Worm (Caenorhabditis elegans) whole organism, L1 larva: Measurements from ENCODE around the gene ZC190.4.
A peak's percentile ranks its signal among the peaks of the same experiment; 100 is the strongest.

Source experiments
- C04F5.9 ChIP-seq: sonication (generic microtip); optimal IDR thresholded peaks from 2 replicates; lab custom pipeline; 2016; ENCODE audit warnings: missing genetic modification characterization, missing compliant biosample characterization
- C16A3.4 ChIP-seq: fragments of 150-350 bp; optimal IDR thresholded peaks from 2 replicates; lab custom pipeline; 2014; ENCODE audit warnings: missing biosample characterization, missing genetic modification characterization
- ama-1 ChIP-seq: fragments of 150-350 bp; optimal IDR thresholded peaks from 2 replicates; lab custom pipeline; 2014
- blmp-1 ChIP-seq: fragments of 150-350 bp; optimal IDR thresholded peaks from 2 replicates; lab custom pipeline; 2014; ENCODE audit warnings: missing biosample characterization, missing genetic modification characterization
- ceh-63 ChIP-seq: fragments of 200-800 bp; sonication (Bioruptor generic); optimal IDR thresholded peaks from 2 replicates; lab custom pipeline; 2018; ENCODE audit warnings: mild to moderate bottlenecking, missing genetic modification characterization, missing compliant biosample characterization
- efl-1 ChIP-seq, 4 experiments: fragments of 150-350 bp; optimal IDR thresholded peaks in 3 of 4; peaks in 1 of 4; 1 replicate in 1 of 4; 2 replicates in 3 of 4; lab custom pipeline; 2014; ENCODE audit warnings: missing biosample characterization in 2 of 4, missing genetic modification characterization in 2 of 4, missing genetic modification reagents in 2 of 4
- elt-2 ChIP-seq: sonication (generic microtip); optimal IDR thresholded peaks from 2 replicates; lab custom pipeline; 2016; ENCODE audit warnings: missing genetic modification characterization, mild to moderate bottlenecking, inconsistent platforms, missing compliant biosample characterization, missing genetic modification reagents
- elt-3 ChIP-seq, 6 experiments: fragments of 150-350 bp in 1 of 6; sonication (generic microtip); optimal IDR thresholded peaks; 2 replicates each; lab custom pipeline; 2017 to 2018; ENCODE audit warnings: missing biosample characterization in 6 of 6, missing genetic modification characterization in 6 of 6, inconsistent platforms in 1 of 6
- fkh-8 ChIP-seq: sonication (generic microtip); optimal IDR thresholded peaks from 2 replicates; lab custom pipeline; 2016; ENCODE audit warnings: mild to moderate bottlenecking, missing genetic modification characterization, missing compliant biosample characterization
- grh-1 ChIP-seq: fragments of 200-800 bp; sonication (Bioruptor generic); IDR thresholded peaks from 2 replicates; pipeline ENCODE4 v1.3.6; 2022; ENCODE audit warnings: missing genetic modification reagents, missing genetic modification characterization, missing compliant biosample characterization
- hlh-17 ChIP-seq: fragments of 200-800 bp; sonication (Bioruptor generic); optimal IDR thresholded peaks from 2 replicates; lab custom pipeline; 2018; ENCODE audit warnings: missing genetic modification characterization, mild to moderate bottlenecking, missing compliant biosample characterization, moderate library complexity, borderline replicate concordance
- irx-1 ChIP-seq: sonication (generic microtip); optimal IDR thresholded peaks from 2 replicates; lab custom pipeline; 2016; ENCODE audit warnings: missing genetic modification characterization, missing compliant biosample characterization
- jun-1 ChIP-seq: fragments of 150-350 bp; optimal IDR thresholded peaks from 2 replicates; lab custom pipeline; 2014; ENCODE audit warnings: missing biosample characterization, missing genetic modification reagents, missing genetic modification characterization
- lin-13 ChIP-seq: fragments of 150-350 bp; optimal IDR thresholded peaks from 2 replicates; lab custom pipeline; 2014; ENCODE audit warnings: missing biosample characterization, missing genetic modification reagents, missing genetic modification characterization
- lin-14 ChIP-seq: fragments of 200-800 bp; sonication (Bioruptor generic); optimal IDR thresholded peaks from 2 replicates; lab custom pipeline; 2018; ENCODE audit warnings: mild to moderate bottlenecking, missing genetic modification characterization, moderate library complexity, missing compliant biosample characterization
- lin-35 ChIP-seq, 2 experiments: fragments of 150-350 bp; optimal IDR thresholded peaks; 2 replicates each; lab custom pipeline; 2014; ENCODE audit warnings: missing biosample characterization in 2 of 2, missing genetic modification characterization in 2 of 2, missing genetic modification reagents in 2 of 2
- lsy-2 ChIP-seq, 2 experiments: fragments of 150-350 bp; optimal IDR thresholded peaks; 2 replicates each; lab custom pipeline; 2014; ENCODE audit warnings: missing biosample characterization in 2 of 2, missing genetic modification characterization in 2 of 2
- mdl-1 ChIP-seq, 2 experiments: fragments of 150-350 bp; optimal IDR thresholded peaks; 2 replicates each; lab custom pipeline; 2014 to 2017; ENCODE audit warnings: missing biosample characterization in 2 of 2, missing genetic modification characterization in 2 of 2, inconsistent platforms in 1 of 2
- mep-1 ChIP-seq: fragments of 150-350 bp; optimal IDR thresholded peaks from 2 replicates; lab custom pipeline; 2014; ENCODE audit warnings: missing biosample characterization, missing genetic modification characterization
- nhr-12 ChIP-seq: sonication (generic microtip); optimal IDR thresholded peaks from 2 replicates; lab custom pipeline; 2017; ENCODE audit warnings: missing biosample characterization, missing genetic modification characterization
- nhr-19 ChIP-seq: fragments of 200-800 bp; sonication (Bioruptor generic); conservative IDR thresholded peaks from 2 replicates; pipeline ENCODE4 v1.3.6; 2022; ENCODE audit warnings: missing genetic modification characterization, missing compliant biosample characterization
- nhr-20 ChIP-seq: sonication (generic microtip); optimal IDR thresholded peaks from 2 replicates; lab custom pipeline; 2016; ENCODE audit warnings: mild to moderate bottlenecking, missing genetic modification characterization, missing compliant biosample characterization
- nhr-71 ChIP-seq: sonication (generic microtip); optimal IDR thresholded peaks from 2 replicates; lab custom pipeline; 2016; ENCODE audit warnings: mild to moderate bottlenecking, missing genetic modification characterization, moderate library complexity, missing compliant biosample characterization
- nhr-76 ChIP-seq: sonication (generic microtip); optimal IDR thresholded peaks from 2 replicates; lab custom pipeline; 2017; ENCODE audit warnings: missing biosample characterization, missing genetic modification characterization
- nhr-84 ChIP-seq: sonication (generic microtip); optimal IDR thresholded peaks from 2 replicates; lab custom pipeline; 2017; ENCODE audit warnings: missing biosample characterization, missing genetic modification characterization
- nhr-85 ChIP-seq: sonication (generic microtip); peaks from one replicate; lab custom pipeline; 2016; ENCODE audit warnings: missing genetic modification characterization, inconsistent platforms, missing compliant biosample characterization
- nhr-90 ChIP-seq: sonication (generic microtip); optimal IDR thresholded peaks from 2 replicates; lab custom pipeline; 2016; ENCODE audit warnings: mild to moderate bottlenecking, missing genetic modification characterization, missing compliant biosample characterization; ENCODE audit not compliant: poor library complexity
- pag-3 ChIP-seq: sonication (generic microtip); optimal IDR thresholded peaks from 2 replicates; lab custom pipeline; 2017; ENCODE audit warnings: missing genetic modification characterization, mild to moderate bottlenecking, missing compliant biosample characterization, antibody characterized with exemption, borderline replicate concordance; ENCODE audit not compliant: insufficient read depth
- rnt-1 ChIP-seq: sonication (generic microtip); optimal IDR thresholded peaks from 2 replicates; lab custom pipeline; 2016; ENCODE audit warnings: mild to moderate bottlenecking, missing genetic modification characterization, moderate library complexity, missing compliant biosample characterization
- snu-23 ChIP-seq: sonication (generic microtip); optimal IDR thresholded peaks from 2 replicates; lab custom pipeline; 2016; ENCODE audit warnings: missing genetic modification characterization, missing compliant biosample characterization
- tlp-1 ChIP-seq: fragments of 150-350 bp; optimal IDR thresholded peaks from 2 replicates; lab custom pipeline; 2014; ENCODE audit warnings: missing biosample characterization, missing genetic modification characterization
- unc-30 ChIP-seq: sonication (generic microtip); optimal IDR thresholded peaks from 2 replicates; lab custom pipeline; 2017; ENCODE audit warnings: missing biosample characterization, missing genetic modification characterization
- vab-15 ChIP-seq: sonication (generic microtip); optimal IDR thresholded peaks from 2 replicates; lab custom pipeline; 2017; ENCODE audit warnings: missing genotype, mild to moderate bottlenecking, missing genetic modification characterization, missing compliant biosample characterization
- xbp-1 ChIP-seq: sonication (generic microtip); optimal IDR thresholded peaks from 2 replicates; lab custom pipeline; 2016; ENCODE audit warnings: missing genetic modification characterization, missing compliant biosample characterization
- ztf-4 ChIP-seq: fragments of 150-350 bp; optimal IDR thresholded peaks from 2 replicates; lab custom pipeline; 2014; ENCODE audit warnings: missing biosample characterization, missing genetic modification characterization

The ZC190.4 gene

DNA sequence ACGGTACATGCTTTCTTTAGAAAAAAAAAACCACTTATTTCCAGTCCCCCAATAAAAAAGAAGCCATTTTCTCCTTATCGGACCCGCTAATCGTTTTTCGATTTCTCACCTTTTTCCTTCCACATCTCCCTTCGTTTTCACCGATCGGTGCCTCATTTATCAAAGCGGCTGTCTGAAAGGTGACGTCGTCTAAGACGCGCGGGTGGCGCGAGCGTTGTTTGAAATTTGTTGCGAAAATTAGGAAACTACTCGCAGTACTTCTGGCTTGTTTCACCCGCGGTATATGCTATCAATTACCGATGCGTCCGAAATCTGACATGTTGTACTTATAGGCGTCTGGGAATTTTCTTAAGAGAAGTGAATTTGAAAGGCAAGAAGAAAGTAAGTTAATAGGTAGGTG lies 13.7 kb upstream of the ZC190.4 start:
- TF ChIP-seq nhr-71 (tag; lab: Kevin White, UChicago): peak; percentile 22
- TF ChIP-seq vab-15 (tag; lab: Kevin White, UChicago): no peak
- TF ChIP-seq tlp-1: no peak
- TF ChIP-seq blmp-1 (tag; lab: Kevin White, UChicago): peak; percentile 82
- TF ChIP-seq mdl-1 (tag; optimal IDR thresholded peaks at IDR 0.05; lab: Kevin White, UChicago): no peak
- peak; percentile 38 for TF ChIP-seq rnt-1 (tag; lab: Kevin White, UChicago)
- no peak for TF ChIP-seq hlh-17 (GFP tag; lab: Kevin White, UChicago)
- TF ChIP-seq pag-3: no peak
- TF ChIP-seq snu-23: peak; percentile 32
- peak; percentile 18 for TF ChIP-seq mep-1 (tag; lab: Kevin White, UChicago)
- TF ChIP-seq xbp-1 (tag; lab: Kevin White, UChicago): peak; percentile 54
- peak in 1 of 6 experiments; percentile 14 for TF ChIP-seq elt-3 (tag; optimal IDR thresholded peaks at IDR 0.05; lab: Kevin White, UChicago)
- TF ChIP-seq grh-1 (GFP tag; lab: Robert Waterston, UW): 0 out of 2 replicates have a peak, but pooled peaks have one; percentile 6
- TF ChIP-seq lin-14 (GFP tag; lab: Kevin White, UChicago): peak; percentile 58
- no peak for TF ChIP-seq unc-30 (tag; lab: Kevin White, UChicago)
- no peak for TF ChIP-seq ama-1 (lab: Kevin White, UChicago)
- peak; percentile 23 for TF ChIP-seq irx-1 (tag; lab: Kevin White, UChicago)
- TF ChIP-seq nhr-85 (tag; lab: Kevin White, UChicago): peak; percentile 92
- peak; percentile 43 for TF ChIP-seq nhr-20 (tag; lab: Kevin White, UChicago)

DNA sequence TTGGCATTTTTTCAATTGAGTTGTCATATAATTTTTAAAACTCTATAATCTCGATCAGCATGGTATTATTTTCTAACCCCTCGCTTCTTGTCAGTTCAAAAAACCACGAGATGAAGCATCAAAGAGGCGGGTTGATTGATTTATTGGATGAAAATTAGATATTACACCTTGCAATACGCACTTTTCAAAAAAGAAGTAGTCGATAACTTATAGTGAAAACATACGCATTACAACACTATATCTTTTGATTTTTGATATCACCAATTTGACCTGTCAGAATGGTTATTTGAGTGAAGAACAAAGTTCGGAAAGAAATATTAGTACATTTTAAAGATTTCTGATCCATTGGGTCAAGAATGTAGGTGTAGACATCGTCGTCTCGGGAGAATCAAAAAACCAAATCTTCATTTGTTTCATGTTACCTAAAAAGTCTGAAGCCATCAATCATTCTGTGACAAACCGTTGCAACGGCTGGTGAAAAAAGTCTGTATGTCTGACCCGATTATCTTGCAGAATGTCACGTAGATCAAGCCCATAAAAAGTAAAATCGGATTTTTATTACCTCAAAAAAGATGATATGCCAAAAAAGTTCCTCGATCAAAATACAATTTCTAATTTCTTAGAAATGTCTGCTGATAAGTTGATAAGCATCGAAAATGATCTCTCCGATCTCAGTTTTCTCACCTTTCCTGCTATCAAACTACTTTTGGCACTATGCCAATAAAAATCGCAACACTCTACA lies 12.6 kb upstream of the ZC190.4 start:
- TF ChIP-seq lsy-2 (tag; optimal IDR thresholded peaks at IDR 0.05; lab: Kevin White, UChicago) (no peak), blmp-1 (tag; lab: Kevin White, UChicago) (peak; percentile 86), C04F5.9 (tag; lab: Kevin White, UChicago) (no peak), ztf-4 (tag; lab: Kevin White, UChicago) (no peak), fkh-8 (tag; lab: Kevin White, UChicago) (no peak), jun-1 (tag; lab: Kevin White, UChicago) (no peak), C16A3.4 (tag; lab: Kevin White, UChicago) (no peak), ceh-63 (no peak), tlp-1 (peak; percentile 10), lin-35 (GFP tag; optimal IDR thresholded peaks at IDR 0.05; lab: Kevin White, UChicago) (peak in 1 of 2 experiments; percentile 5), rnt-1 (tag; lab: Kevin White, UChicago) (peak; percentile 47), lin-13 (GFP tag; lab: Kevin White, UChicago) (no peak), nhr-19 (GFP tag; lab: Robert Waterston, UW) (peak; percentile 20; the same call in 1 of the 2 replicates), nhr-12 (no peak), elt-3 (tag; optimal IDR thresholded peaks at IDR 0.05; lab: Kevin White, UChicago) (peak in 4 of 6 experiments; percentile 8 to 88 (median 58)), nhr-85 (tag; lab: Kevin White, UChicago) (peak; percentile 93), elt-2 (tag; lab: Kevin White, UChicago) (peak; percentile 18), irx-1 (tag; lab: Kevin White, UChicago) (no peak), nhr-71 (tag; lab: Kevin White, UChicago) (peak; percentile 34), efl-1 (optimal IDR thresholded peaks at IDR 0.05; lab: Kevin White, UChicago) (no peak), efl-1 (GFP tag; optimal IDR thresholded peaks at IDR 0.05 in 1 of 2; lab: Kevin White, UChicago) (no peak), nhr-76 (no peak), nhr-84 (tag; lab: Kevin White, UChicago) (no peak), nhr-20 (tag; lab: Kevin White, UChicago) (peak; percentile 23), nhr-90 (tag; lab: Kevin White, UChicago) (peak; percentile 33)
